Worm (Caenorhabditis elegans) whole organism, L4 larva: ENCODE results near the gene bath-27.

Experiments used
- F10B5.3 ChIP-seq: sonication (generic microtip); optimal IDR thresholded peaks from 2 replicates; lab custom pipeline; 2016; ENCODE audit warnings: mild to moderate bottlenecking, missing genetic modification characterization, missing compliant biosample characterization
- ama-1 ChIP-seq: fragments of 150-350 bp; optimal IDR thresholded peaks from 2 replicates; lab custom pipeline; 2014; ENCODE audit warnings: inconsistent platforms, mixed read lengths
- ceh-20 ChIP-seq: fragments of 200-800 bp; sonication (Bioruptor generic); IDR thresholded peaks from 2 replicates; pipeline ENCODE4 v1.3.6; 2022; ENCODE audit warnings: missing genetic modification reagents, missing genetic modification characterization, missing compliant biosample characterization
- ceh-62 ChIP-seq: sonication (generic microtip); optimal IDR thresholded peaks from 2 replicates; lab custom pipeline; 2017; ENCODE audit warnings: missing biosample characterization, missing genetic modification characterization
- dmd-8 ChIP-seq: fragments of 200-800 bp; sonication (Bioruptor generic); IDR thresholded peaks from 2 replicates; pipeline ENCODE4 v1.3.6; 2022; ENCODE audit warnings: missing genetic modification characterization, missing compliant biosample characterization
- nhr-11 ChIP-seq: fragments of 150-350 bp; optimal IDR thresholded peaks from 2 replicates; lab custom pipeline; 2014; ENCODE audit warnings: missing biosample characterization, missing genetic modification characterization
- nhr-28 ChIP-seq: fragments of 150-350 bp; optimal IDR thresholded peaks from 2 replicates; lab custom pipeline; 2014; ENCODE audit warnings: missing biosample characterization, missing genetic modification characterization
- pha-4 ChIP-seq, 2 experiments: fragments of 150-350 bp in 1 of 2; fragments of 200-800 bp in 1 of 2; sonication (Bioruptor generic) in 1 of 2; IDR thresholded peaks in 1 of 2; optimal IDR thresholded peaks in 1 of 2; 2 replicates each; pipeline versions ENCODE4 v1.3.6 to Lab custom; 2014 to 2022; ENCODE audit warnings: missing genetic modification characterization in 2 of 2, missing genetic modification reagents in 2 of 2, missing biosample characterization in 1 of 2, missing compliant biosample characterization in 1 of 2
- pqm-1 ChIP-seq: sonication (generic microtip); optimal IDR thresholded peaks from 2 replicates; lab custom pipeline; 2017; ENCODE audit warnings: missing biosample characterization, missing genetic modification characterization
- spr-3 ChIP-seq: fragments of 200-800 bp; sonication (Bioruptor generic); optimal IDR thresholded peaks from 2 replicates; lab custom pipeline; 2018; ENCODE audit warnings: mild to moderate bottlenecking, missing genetic modification characterization, missing compliant biosample characterization
- unc-62 ChIP-seq, 3 experiments: fragments of 150-350 bp in 1 of 3; sonication (generic microtip); optimal IDR thresholded peaks in 2 of 3; peaks in 1 of 3; 1 replicate in 1 of 3; 2 replicates in 2 of 3; lab custom pipeline; 2014 to 2017; ENCODE audit warnings: missing biosample characterization in 3 of 3, missing genetic modification characterization in 3 of 3, missing genetic modification reagents in 3 of 3, missing genotype in 1 of 3
- zag-1 ChIP-seq: fragments of 150-350 bp; optimal IDR thresholded peaks from 2 replicates; lab custom pipeline; 2014; ENCODE audit warnings: missing biosample characterization, missing genetic modification characterization

- TF ChIP-seq spr-3 (GFP tag; lab: Kevin White, UChicago): no peak
- TF ChIP-seq pqm-1 (tag; lab: Kevin White, UChicago): peak; percentile 33
- TF ChIP-seq pha-4 (GFP tag; IDR thresholded peaks at IDR 0.05; lab: Robert Waterston, UW): no peak
- TF ChIP-seq pha-4 (tag; optimal IDR thresholded peaks at IDR 0.05; lab: Kevin White, UChicago): no peak
- TF ChIP-seq ceh-20 (GFP tag; lab: Robert Waterston, UW): no peak
- no peak for TF ChIP-seq dmd-8 (GFP tag; lab: Robert Waterston, UW)
- no peak for TF ChIP-seq nhr-11 (tag; lab: Kevin White, UChicago)
- TF ChIP-seq F10B5.3: no peak
- TF ChIP-seq nhr-28 (tag; lab: Kevin White, UChicago): peak; percentile 68
- no peak for TF ChIP-seq zag-1 (tag; lab: Kevin White, UChicago)
- no peak for TF ChIP-seq unc-62 (GFP tag; optimal IDR thresholded peaks at IDR 0.05 in 1 of 2; lab: Kevin White, UChicago)
- TF ChIP-seq unc-62 (tag; optimal IDR thresholded peaks at IDR 0.05; lab: Kevin White, UChicago): no peak
- TF ChIP-seq ceh-62 (tag; lab: Kevin White, UChicago): no peak
- TF ChIP-seq ama-1 (lab: Kevin White, UChicago): no peak
Observed at ce11 chrII:3318839-3319238, 40.1 kb upstream of the bath-27 start.
